Worm (Caenorhabditis elegans) whole organism, L1 larva: ENCODE data around the gene F44E5.15.
A peak's percentile ranks its signal among the peaks of the same experiment; 100 is the strongest.

ENCODE experiments used
- C04F5.9 ChIP-seq: sonication (generic microtip); optimal IDR thresholded peaks from 2 replicates; lab custom pipeline; 2016; ENCODE audit warnings: missing genetic modification characterization, missing compliant biosample characterization
- C16A3.4 ChIP-seq: fragments of 150-350 bp; optimal IDR thresholded peaks from 2 replicates; lab custom pipeline; 2014; ENCODE audit warnings: missing biosample characterization, missing genetic modification characterization
- C34B4.2 ChIP-seq: sonication (generic microtip); optimal IDR thresholded peaks from 2 replicates; lab custom pipeline; 2017; ENCODE audit warnings: mild to moderate bottlenecking, missing genetic modification characterization, missing compliant biosample characterization
- aha-1 ChIP-seq: fragments of 150-350 bp; optimal IDR thresholded peaks from 2 replicates; lab custom pipeline; 2014; ENCODE audit warnings: missing biosample characterization, missing genetic modification characterization
- aly-2 ChIP-seq: fragments of 150-350 bp; optimal IDR thresholded peaks from 2 replicates; lab custom pipeline; 2014; ENCODE audit warnings: missing biosample characterization, missing genetic modification characterization
- ceh-63 ChIP-seq: fragments of 200-800 bp; sonication (Bioruptor generic); optimal IDR thresholded peaks from 2 replicates; lab custom pipeline; 2018; ENCODE audit warnings: mild to moderate bottlenecking, missing genetic modification characterization, missing compliant biosample characterization
- ceh-8 ChIP-seq: fragments of 200-800 bp; sonication (Bioruptor generic); optimal IDR thresholded peaks from 2 replicates; lab custom pipeline; 2018; ENCODE audit warnings: mild to moderate bottlenecking, missing genetic modification characterization, moderate library complexity, missing compliant biosample characterization
- ces-1 ChIP-seq: fragments of 150-350 bp; optimal IDR thresholded peaks from 2 replicates; lab custom pipeline; 2014; ENCODE audit warnings: missing biosample characterization, missing genetic modification reagents, missing genetic modification characterization
- dpl-1 ChIP-seq, 3 experiments: fragments of 150-350 bp in 2 of 3; sonication (generic microtip) in 1 of 3; optimal IDR thresholded peaks; 2 replicates each; lab custom pipeline; 2014 to 2017; ENCODE audit warnings: missing biosample characterization in 3 of 3, missing genetic modification characterization in 3 of 3, missing genetic modification reagents in 3 of 3
- efl-3 ChIP-seq: fragments of 200-800 bp; sonication (Bioruptor generic); optimal IDR thresholded peaks from 2 replicates; lab custom pipeline; 2018; ENCODE audit warnings: mild to moderate bottlenecking, missing genetic modification characterization, missing compliant biosample characterization
- egl-13 ChIP-seq: sonication (generic microtip); optimal IDR thresholded peaks from 2 replicates; lab custom pipeline; 2016; ENCODE audit warnings: missing genotype, missing genetic modification reagents, missing genetic modification characterization, missing compliant biosample characterization
- egl-27 ChIP-seq, 2 experiments: fragments of 150-350 bp in 1 of 2; sonication (generic microtip); optimal IDR thresholded peaks; 3 replicates each; lab custom pipeline; 2017 to 2018; ENCODE audit warnings: missing biosample characterization in 2 of 2, missing genetic modification characterization in 2 of 2, missing genetic modification reagents in 2 of 2
- elt-2 ChIP-seq: sonication (generic microtip); optimal IDR thresholded peaks from 2 replicates; lab custom pipeline; 2016; ENCODE audit warnings: missing genetic modification characterization, mild to moderate bottlenecking, inconsistent platforms, missing compliant biosample characterization, missing genetic modification reagents
- fkh-10 ChIP-seq: sonication (generic microtip); optimal IDR thresholded peaks from 2 replicates; lab custom pipeline; 2017; ENCODE audit warnings: missing biosample characterization, missing genetic modification reagents, missing genetic modification characterization
- fkh-4 ChIP-seq: sonication (generic microtip); optimal IDR thresholded peaks from 2 replicates; lab custom pipeline; 2016; ENCODE audit warnings: missing compliant biosample characterization, missing genetic modification characterization, borderline replicate concordance
- fos-1 ChIP-seq: fragments of 150-350 bp; optimal IDR thresholded peaks from 2 replicates; lab custom pipeline; 2014; ENCODE audit warnings: missing biosample characterization, missing genetic modification characterization
- grh-1 ChIP-seq: fragments of 200-800 bp; sonication (Bioruptor generic); IDR thresholded peaks from 2 replicates; pipeline ENCODE4 v1.3.6; 2022; ENCODE audit warnings: missing genetic modification reagents, missing genetic modification characterization, missing compliant biosample characterization
- hlh-4 ChIP-seq: sonication (generic microtip); optimal IDR thresholded peaks from 2 replicates; lab custom pipeline; 2016; ENCODE audit warnings: mild to moderate bottlenecking, missing genetic modification characterization, missing compliant biosample characterization
- hpl-2 ChIP-seq: fragments of 150-350 bp; optimal IDR thresholded peaks from 2 replicates; lab custom pipeline; 2014; ENCODE audit warnings: missing biosample characterization, missing genetic modification reagents, missing genetic modification characterization
- irx-1 ChIP-seq: sonication (generic microtip); optimal IDR thresholded peaks from 2 replicates; lab custom pipeline; 2016; ENCODE audit warnings: missing genetic modification characterization, missing compliant biosample characterization
- jun-1 ChIP-seq: fragments of 150-350 bp; optimal IDR thresholded peaks from 2 replicates; lab custom pipeline; 2014; ENCODE audit warnings: missing biosample characterization, missing genetic modification reagents, missing genetic modification characterization
- lin-14 ChIP-seq: fragments of 200-800 bp; sonication (Bioruptor generic); optimal IDR thresholded peaks from 2 replicates; lab custom pipeline; 2018; ENCODE audit warnings: mild to moderate bottlenecking, missing genetic modification characterization, moderate library complexity, missing compliant biosample characterization
- lin-35 ChIP-seq, 2 experiments: fragments of 150-350 bp; optimal IDR thresholded peaks; 2 replicates each; lab custom pipeline; 2014; ENCODE audit warnings: missing biosample characterization in 2 of 2, missing genetic modification characterization in 2 of 2, missing genetic modification reagents in 2 of 2
- mab-9 ChIP-seq: fragments of 200-800 bp; sonication (Bioruptor generic); IDR thresholded peaks from 2 replicates; pipeline ENCODE4 v1.3.6; 2022; ENCODE audit warnings: missing genetic modification reagents, missing genetic modification characterization, missing compliant biosample characterization
- mdl-1 ChIP-seq, 2 experiments: fragments of 150-350 bp; optimal IDR thresholded peaks; 2 replicates each; lab custom pipeline; 2014 to 2017; ENCODE audit warnings: missing biosample characterization in 2 of 2, missing genetic modification characterization in 2 of 2, inconsistent platforms in 1 of 2
- mef-2 ChIP-seq: fragments of 150-350 bp; optimal IDR thresholded peaks from 2 replicates; lab custom pipeline; 2014; ENCODE audit warnings: missing biosample characterization, missing genetic modification characterization
- nhr-20 ChIP-seq: sonication (generic microtip); optimal IDR thresholded peaks from 2 replicates; lab custom pipeline; 2016; ENCODE audit warnings: mild to moderate bottlenecking, missing genetic modification characterization, missing compliant biosample characterization
- nhr-28 ChIP-seq: fragments of 150-350 bp; optimal IDR thresholded peaks from 2 replicates; lab custom pipeline; 2014; ENCODE audit warnings: missing biosample characterization, missing genetic modification characterization
- nhr-47 ChIP-seq: sonication (generic microtip); optimal IDR thresholded peaks from 2 replicates; lab custom pipeline; 2016; ENCODE audit warnings: mild to moderate bottlenecking, missing genetic modification characterization, moderate library complexity, missing compliant biosample characterization
- nhr-71 ChIP-seq: sonication (generic microtip); optimal IDR thresholded peaks from 2 replicates; lab custom pipeline; 2016; ENCODE audit warnings: mild to moderate bottlenecking, missing genetic modification characterization, moderate library complexity, missing compliant biosample characterization
- nhr-84 ChIP-seq: sonication (generic microtip); optimal IDR thresholded peaks from 2 replicates; lab custom pipeline; 2017; ENCODE audit warnings: missing biosample characterization, missing genetic modification characterization
- pax-3 ChIP-seq: fragments of 200-800 bp; sonication (Bioruptor generic); optimal IDR thresholded peaks from 2 replicates; lab custom pipeline; 2018; ENCODE audit warnings: mild to moderate bottlenecking, missing genetic modification characterization, moderate library complexity, missing compliant biosample characterization
- rnt-1 ChIP-seq: sonication (generic microtip); optimal IDR thresholded peaks from 2 replicates; lab custom pipeline; 2016; ENCODE audit warnings: mild to moderate bottlenecking, missing genetic modification characterization, moderate library complexity, missing compliant biosample characterization
- skn-1 ChIP-seq: fragments of 150-350 bp; optimal IDR thresholded peaks from 2 replicates; lab custom pipeline; 2014; ENCODE audit warnings: missing biosample characterization, missing genetic modification characterization
- snpc-4 ChIP-seq: fragments of 150-350 bp; optimal IDR thresholded peaks from 2 replicates; lab custom pipeline; 2014; ENCODE audit warnings: missing biosample characterization, missing genetic modification characterization
- sox-4 ChIP-seq: sonication (generic microtip); optimal IDR thresholded peaks from 2 replicates; lab custom pipeline; 2016; ENCODE audit warnings: missing genetic modification characterization, missing compliant biosample characterization
- sptf-1 ChIP-seq: fragments of 150-350 bp; optimal IDR thresholded peaks from 2 replicates; lab custom pipeline; 2014; ENCODE audit warnings: missing biosample characterization, missing genetic modification characterization
- tbx-2 ChIP-seq: sonication (generic microtip); optimal IDR thresholded peaks from 2 replicates; lab custom pipeline; 2016; ENCODE audit warnings: missing genetic modification characterization, missing compliant biosample characterization
- unc-62 ChIP-seq: fragments of 150-350 bp; optimal IDR thresholded peaks from 2 replicates; lab custom pipeline; 2014; ENCODE audit warnings: missing biosample characterization, missing genetic modification reagents, missing genetic modification characterization
- unc-86 ChIP-seq: sonication (generic microtip); optimal IDR thresholded peaks from 2 replicates; lab custom pipeline; 2016; ENCODE audit warnings: missing genetic modification characterization, missing compliant biosample characterization
- xbp-1 ChIP-seq: sonication (generic microtip); optimal IDR thresholded peaks from 2 replicates; lab custom pipeline; 2016; ENCODE audit warnings: missing genetic modification characterization, missing compliant biosample characterization
- zag-1 ChIP-seq: fragments of 150-350 bp; optimal IDR thresholded peaks from 2 replicates; lab custom pipeline; 2014; ENCODE audit warnings: missing biosample characterization, missing genetic modification characterization
- ztf-11 ChIP-seq, 2 experiments: sonication (generic microtip); optimal IDR thresholded peaks; 2 replicates each; lab custom pipeline; 2016 to 2017; ENCODE audit warnings: missing genetic modification characterization in 2 of 2, missing biosample characterization in 1 of 2, missing compliant biosample characterization in 1 of 2
- ztf-4 ChIP-seq: fragments of 150-350 bp; optimal IDR thresholded peaks from 2 replicates; lab custom pipeline; 2014; ENCODE audit warnings: missing biosample characterization, missing genetic modification characterization

The F44E5.15 gene

ce11 chrII:11724362-11724761 lies 48.1 kb upstream of the F44E5.15 start (continued):
- TF ChIP-seq C16A3.4, result no peak
- TF ChIP-seq elt-2 (tag; lab: Kevin White, UChicago), result no peak
- TF ChIP-seq mef-2, result no peak
- no peak for TF ChIP-seq aly-2 (tag; lab: Kevin White, UChicago)
- no peak for TF ChIP-seq nhr-84 (tag; lab: Kevin White, UChicago)
- peak; percentile 3 for TF ChIP-seq egl-13 (tag; lab: Kevin White, UChicago)
- peak; percentile 89 for TF ChIP-seq lin-14 (GFP tag; lab: Kevin White, UChicago)
- no peak for TF ChIP-seq efl-3
- TF ChIP-seq jun-1 (tag; lab: Kevin White, UChicago), result no peak
- no peak for TF ChIP-seq C04F5.9
- TF ChIP-seq irx-1 (tag; lab: Kevin White, UChicago), result peak; percentile 29
- no peak for TF ChIP-seq fkh-4 (tag; lab: Kevin White, UChicago)
- TF ChIP-seq mdl-1 (tag; optimal IDR thresholded peaks at IDR 0.05; lab: Kevin White, UChicago), result no peak
- no peak for TF ChIP-seq snpc-4 (tag; lab: Kevin White, UChicago)
- TF ChIP-seq ztf-4, result no peak
- peak; percentile 27 to 52 for TF ChIP-seq lin-35 (GFP tag; optimal IDR thresholded peaks at IDR 0.05; lab: Kevin White, UChicago)
- no peak for TF ChIP-seq ztf-11 (tag; optimal IDR thresholded peaks at IDR 0.05; lab: Kevin White, UChicago)
- peak; percentile 72 for TF ChIP-seq nhr-71 (tag; lab: Kevin White, UChicago)
- TF ChIP-seq pax-3 (tag; lab: Kevin White, UChicago), result no peak
- no peak for TF ChIP-seq fos-1 (tag; lab: Kevin White, UChicago)
- TF ChIP-seq nhr-28, result no peak
- TF ChIP-seq nhr-20 (tag; lab: Kevin White, UChicago), result peak; percentile 77
- TF ChIP-seq ceh-63 (GFP tag; lab: Kevin White, UChicago), result no peak
- no peak for TF ChIP-seq grh-1
- no peak for TF ChIP-seq mab-9 (GFP tag; lab: Robert Waterston, UW)
- peak; percentile 43 for TF ChIP-seq tbx-2
- TF ChIP-seq xbp-1, result peak; percentile 44
- TF ChIP-seq zag-1 (tag; lab: Kevin White, UChicago), result no peak
- no peak for TF ChIP-seq sptf-1
- peak; percentile 50 for TF ChIP-seq nhr-47 (tag; lab: Kevin White, UChicago)
- peak; percentile 14 for TF ChIP-seq skn-1 (tag; lab: Kevin White, UChicago)
- peak; percentile 39 for TF ChIP-seq rnt-1 (tag; lab: Kevin White, UChicago)
- TF ChIP-seq unc-62, result no peak
- no peak for TF ChIP-seq hlh-4 (tag; lab: Kevin White, UChicago)
- TF ChIP-seq ces-1 (GFP tag; lab: Kevin White, UChicago), result peak; percentile 1
- no peak for TF ChIP-seq aha-1
- TF ChIP-seq C34B4.2 (tag; lab: Kevin White, UChicago), result no peak

- TF ChIP-seq fos-1 (tag; lab: Kevin White, UChicago) (no peak), hpl-2 (GFP tag; lab: Kevin White, UChicago) (no peak)
Measured at ce11 chrII:11725615-11726014, 46.8 kb upstream of the F44E5.15 start.

- peak; percentile 30 for TF ChIP-seq nhr-71 (tag; lab: Kevin White, UChicago)
- no peak for TF ChIP-seq lin-14 (GFP tag; lab: Kevin White, UChicago)
- TF ChIP-seq, all 84 proteins: peak for 1
Measured at ce11 chrII:11726470-11727106, 45.9 kb upstream of the F44E5.15 start, which contains the start of gene F13D12.5. Gene F13D12.5, plus strand, starts transcription at chrII:11726814.

- TF ChIP-seq nhr-28 (no peak), fkh-10 (no peak), lin-35 (GFP tag; optimal IDR thresholded peaks at IDR 0.05; lab: Kevin White, UChicago) (no peak), sptf-1 (no peak), unc-86 (tag; lab: Kevin White, UChicago) (no peak), ceh-8 (GFP tag; lab: Kevin White, UChicago) (no peak), egl-27 (tag; optimal IDR thresholded peaks at IDR 0.05; lab: Kevin White, UChicago) (no peak), zag-1 (tag; lab: Kevin White, UChicago) (no peak), dpl-1 (GFP tag; optimal IDR thresholded peaks at IDR 0.05; lab: Kevin White, UChicago) (no peak), sox-4 (tag; lab: Kevin White, UChicago) (no peak)
Measured at ce11 chrII:11727438-11727837, 45.0 kb upstream of the F44E5.15 start.
